Worm (Caenorhabditis elegans) whole organism, L2 larva: ENCODE data around the gene H04M03.11.

Source experiments
- Y55F3AM.14 ChIP-seq: fragments of 200-800 bp; sonication (Bioruptor generic); optimal IDR thresholded peaks from 2 replicates; lab custom pipeline; 2018; ENCODE audit warnings: mild to moderate bottlenecking, missing genetic modification characterization, missing compliant biosample characterization
- elt-1 ChIP-seq: fragments of 150-350 bp; optimal IDR thresholded peaks from 2 replicates; lab custom pipeline; 2014; ENCODE audit warnings: missing biosample characterization, missing genetic modification characterization
- fos-1 ChIP-seq: fragments of 150-350 bp; optimal IDR thresholded peaks from 2 replicates; lab custom pipeline; 2014; ENCODE audit warnings: missing biosample characterization, missing genetic modification characterization
- mdl-1 ChIP-seq, 2 experiments: fragments of 150-350 bp in 1 of 2; sonication (generic microtip) in 1 of 2; optimal IDR thresholded peaks; 2 replicates each; lab custom pipeline; 2017; ENCODE audit warnings: missing biosample characterization in 2 of 2, missing genetic modification characterization in 2 of 2
- unc-55 ChIP-seq: fragments of 150-350 bp; sonication (generic microtip); optimal IDR thresholded peaks from 3 replicates; lab custom pipeline; 2014; ENCODE audit warnings: missing biosample characterization, missing genetic modification reagents, missing genetic modification characterization
- ztf-4 ChIP-seq: fragments of 150-350 bp; optimal IDR thresholded peaks from 2 replicates; lab custom pipeline; 2014; ENCODE audit warnings: missing biosample characterization, missing genetic modification characterization

DNA sequence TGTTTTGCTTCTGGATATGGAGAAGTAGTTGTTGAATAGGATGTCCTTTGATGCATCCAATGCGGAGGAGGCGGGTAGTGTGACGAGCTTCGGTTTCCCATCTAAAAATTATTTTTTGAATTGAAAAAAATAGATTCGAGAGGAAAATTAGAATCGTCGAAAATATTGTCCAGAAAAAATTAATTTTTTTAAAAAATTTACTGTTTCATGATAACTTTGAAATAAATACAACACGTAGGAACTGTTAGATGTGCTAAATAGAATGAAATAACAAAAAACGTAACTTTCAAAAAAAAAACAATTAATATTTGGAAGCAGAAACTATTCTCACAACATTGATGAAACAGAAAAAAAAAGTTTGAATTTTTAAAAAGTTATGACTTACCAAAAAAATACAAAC, 24.5 kb downstream of the H04M03.11 start, which contains the start of gene C06E7.4:
- TF ChIP-seq elt-1 = no peak
- TF ChIP-seq ztf-4 (tag; lab: Kevin White, UChicago) = no peak
- no peak for TF ChIP-seq fos-1 (tag; lab: Kevin White, UChicago)
- TF ChIP-seq unc-55 = no peak
- TF ChIP-seq mdl-1 (tag; optimal IDR thresholded peaks at IDR 0.05; lab: Kevin White, UChicago) = no peak
- TF ChIP-seq Y55F3AM.14 (GFP tag; lab: Kevin White, UChicago) = no peak
